Worm (Caenorhabditis elegans) whole organism, L1 larva: ENCODE measurements around the gene ndub-8.

Source experiments
- nhr-237 ChIP-seq: fragments of 150-350 bp; optimal IDR thresholded peaks from 2 replicates; lab custom pipeline; 2014; ENCODE audit warnings: missing biosample characterization, missing genetic modification characterization
- nhr-85 ChIP-seq: sonication (generic microtip); peaks from one replicate; lab custom pipeline; 2016; ENCODE audit warnings: missing genetic modification characterization, inconsistent platforms, missing compliant biosample characterization
- unc-62 ChIP-seq: fragments of 150-350 bp; optimal IDR thresholded peaks from 2 replicates; lab custom pipeline; 2014; ENCODE audit warnings: missing biosample characterization, missing genetic modification reagents, missing genetic modification characterization

ce11 chrII:13877994-13878393, 5.3 kb downstream of the ndub-8 start:
- TF ChIP-seq unc-62: no peak
- no peak for TF ChIP-seq nhr-237 (tag; lab: Kevin White, UChicago)
- TF ChIP-seq nhr-85 (tag; lab: Kevin White, UChicago): no peak
